Fruit fly (Drosophila melanogaster) whole organism, embryonic: Measurements from ENCODE around the gene Ccp84Aa.

Experiments
- Ada2b ChIP-seq: fragments of 200-800 bp; sonication (Bioruptor generic); IDR thresholded peaks from 2 replicates; pipeline ENCODE4 v1.3.6; 2022; ENCODE audit warnings: missing biosample characterization, missing genetic modification characterization
- CG11093 ChIP-seq: fragments of 200-800 bp; sonication (Bioruptor generic); IDR thresholded peaks from 3 replicates; pipeline ENCODE4 v1.3.6; 2022; ENCODE audit warnings: missing biosample characterization, missing genetic modification characterization
- CG11560 ChIP-seq: fragments of 200-800 bp; sonication (Bioruptor generic); IDR thresholded peaks from 3 replicates; pipeline ENCODE4 v1.3.6; 2022; ENCODE audit warnings: missing biosample characterization, missing genetic modification characterization
- CG12942 ChIP-seq: fragments of 200-800 bp; sonication (Bioruptor generic); optimal IDR thresholded peaks from 3 replicates; lab custom pipeline; 2016; ENCODE audit warnings: missing biosample characterization, missing genetic modification characterization
- CG13894 ChIP-seq: fragments of 200-800 bp; sonication (Bioruptor generic); optimal IDR thresholded peaks from 3 replicates; lab custom pipeline; 2018; ENCODE audit warnings: missing biosample characterization, mild to moderate bottlenecking, missing genetic modification characterization, moderate library complexity
- CG14667 ChIP-seq: fragments of 200-800 bp; sonication (Bioruptor generic); IDR thresholded peaks from 2 replicates; pipeline ENCODE4 v1.3.6; 2022; ENCODE audit warnings: missing biosample characterization, missing genetic modification characterization
- CG14965 ChIP-seq: fragments of 200-800 bp; sonication (Bioruptor generic); optimal IDR thresholded peaks from 2 replicates; lab custom pipeline; 2016; ENCODE audit warnings: missing biosample characterization, missing genetic modification characterization, borderline replicate concordance
- CG1603 ChIP-seq: fragments of 200-800 bp; sonication (Bioruptor generic); optimal IDR thresholded peaks from 2 replicates; lab custom pipeline; 2019; ENCODE audit warnings: missing biosample characterization, mild to moderate bottlenecking, missing genetic modification characterization, moderate library complexity
- CG16813 ChIP-seq: fragments of 200-800 bp; sonication (Bioruptor generic); IDR thresholded peaks from 3 replicates; pipeline ENCODE4 v1.3.6; 2022; ENCODE audit warnings: missing biosample characterization, missing genetic modification characterization; ENCODE audit not compliant: partially characterized antibody
- CG18011 ChIP-seq: fragments of 200-800 bp; sonication (Bioruptor generic); optimal IDR thresholded peaks from 2 replicates; lab custom pipeline; 2017; ENCODE audit warnings: missing biosample characterization, missing genetic modification characterization, mild to moderate bottlenecking, moderate library complexity, missing genotype
- CG3163 ChIP-seq: fragments of 200-800 bp; sonication (Bioruptor generic); optimal IDR thresholded peaks from 3 replicates; lab custom pipeline; 2016; ENCODE audit warnings: missing biosample characterization, missing genetic modification characterization
- CG3281 ChIP-seq: fragments of 200-800 bp; sonication (Bioruptor generic); optimal IDR thresholded peaks from 3 replicates; lab custom pipeline; 2017; ENCODE audit warnings: missing biosample characterization, mild to moderate bottlenecking, missing genetic modification characterization
- CG7357 ChIP-seq: fragments of 200-800 bp; sonication (Bioruptor generic); IDR thresholded peaks from 3 replicates; pipeline ENCODE4 v1.3.6; 2022; ENCODE audit warnings: missing biosample characterization, missing genetic modification characterization
- CG7745 ChIP-seq: fragments of 200-800 bp; sonication (Bioruptor generic); optimal IDR thresholded peaks from 2 replicates; lab custom pipeline; 2018; ENCODE audit warnings: missing biosample characterization, mild to moderate bottlenecking, missing genetic modification characterization, moderate library complexity
- CTCF ChIP-seq: fragments of 200-800 bp; sonication (Bioruptor generic); optimal IDR thresholded peaks from 2 replicates; lab custom pipeline; 2017; ENCODE audit warnings: missing biosample characterization, mild to moderate bottlenecking, missing genetic modification characterization, moderate library complexity
- Dad ChIP-seq: fragments of 200-800 bp; sonication (Bioruptor generic); optimal IDR thresholded peaks from 3 replicates; lab custom pipeline; 2016; ENCODE audit warnings: missing biosample characterization, missing genetic modification characterization
- Dek ChIP-seq: fragments of 200-800 bp; sonication (Bioruptor generic); optimal IDR thresholded peaks from 3 replicates; lab custom pipeline; 2019; ENCODE audit warnings: missing biosample characterization, mild to moderate bottlenecking, missing genetic modification characterization, moderate library complexity
- Dip3 ChIP-seq: fragments of 200-800 bp; sonication (Bioruptor generic); optimal IDR thresholded peaks from 3 replicates; lab custom pipeline; 2016; ENCODE audit warnings: missing biosample characterization, missing genetic modification characterization
- Ets65A ChIP-seq: fragments of 200-800 bp; sonication (Bioruptor generic); peaks from one replicate; lab custom pipeline; 2016; ENCODE audit warnings: missing biosample characterization, missing genetic modification characterization
- Fer3 ChIP-seq: fragments of 200-800 bp; sonication (Bioruptor generic); optimal IDR thresholded peaks from 2 replicates; lab custom pipeline; 2018; ENCODE audit warnings: missing biosample characterization, mild to moderate bottlenecking, missing genetic modification characterization, moderate library complexity
- H2.0 ChIP-seq: fragments of 200-800 bp; sonication (Bioruptor generic); IDR thresholded peaks from 2 replicates; pipeline ENCODE4 v1.3.6; 2022; ENCODE audit warnings: missing biosample characterization, missing genetic modification characterization
- HmgD ChIP-seq: fragments of 200-800 bp; sonication (Bioruptor generic); optimal IDR thresholded peaks from 3 replicates; lab custom pipeline; 2016; ENCODE audit warnings: missing biosample characterization, missing genetic modification characterization
- Lhr ChIP-seq: fragments of 200-800 bp; sonication (Bioruptor generic); optimal IDR thresholded peaks from 3 replicates; lab custom pipeline; 2017; ENCODE audit warnings: mild to moderate bottlenecking, missing biosample characterization, missing genetic modification reagents, missing genetic modification characterization
- Mrtf ChIP-seq: fragments of 200-800 bp; sonication (Bioruptor generic); IDR thresholded peaks from 3 replicates; pipeline ENCODE4 v1.3.6; 2022; ENCODE audit warnings: missing biosample characterization, missing genetic modification characterization
- Nf-YA ChIP-seq: fragments of 200-800 bp; sonication (Bioruptor generic); IDR thresholded peaks from 2 replicates; pipeline ENCODE4 v1.3.6; 2022; ENCODE audit warnings: missing biosample characterization, missing genetic modification characterization
- Nf-YC ChIP-seq: fragments of 200-800 bp; optimal IDR thresholded peaks from 3 replicates; lab custom pipeline; 2019; ENCODE audit warnings: missing biosample characterization, mild to moderate bottlenecking, missing genetic modification characterization, moderate library complexity
- Scr ChIP-seq: fragments of 200-800 bp; sonication (Bioruptor generic); IDR thresholded peaks from 2 replicates; pipeline ENCODE4 v1.3.6; 2022; ENCODE audit warnings: missing biosample characterization, missing genetic modification characterization; ENCODE audit not compliant: partially characterized antibody
- Sry-β ChIP-seq: fragments of 200-800 bp; sonication (Bioruptor generic); optimal IDR thresholded peaks from 2 replicates; lab custom pipeline; 2018; ENCODE audit warnings: missing biosample characterization, mild to moderate bottlenecking, missing genetic modification characterization, moderate library complexity
- Ssrp ChIP-seq: fragments of 200-800 bp; sonication (Bioruptor generic); optimal IDR thresholded peaks from 2 replicates; lab custom pipeline; 2018; ENCODE audit warnings: missing biosample characterization, mild to moderate bottlenecking, missing genetic modification characterization, moderate library complexity
- Trl ChIP-seq, 3 experiments: fragments of >200 bp in 2 of 3; fragments of 200-800 bp in 1 of 3; sonication (Bioruptor generic) in 1 of 3; optimal IDR thresholded peaks; 2 replicates in 1 of 3; 3 replicates in 2 of 3; lab custom pipeline; 2016 to 2017; ENCODE audit warnings: missing biosample characterization in 1 of 3, missing genetic modification characterization in 1 of 3
- Usf ChIP-seq: fragments of 200-800 bp; sonication (Bioruptor generic); optimal IDR thresholded peaks from 2 replicates; lab custom pipeline; 2017; ENCODE audit warnings: missing genotype, missing biosample characterization, missing genetic modification characterization
- al ChIP-seq: fragments of 200-800 bp; sonication (Bioruptor generic); IDR thresholded peaks from 2 replicates; pipeline ENCODE4 v1.3.6; 2022; ENCODE audit warnings: missing biosample characterization, missing genetic modification characterization
- ase ChIP-seq: fragments of 200-800 bp; sonication (Bioruptor generic); IDR thresholded peaks from 3 replicates; pipeline ENCODE4 v1.3.6; 2022; ENCODE audit warnings: missing biosample characterization, missing genetic modification characterization
- chm ChIP-seq: fragments of 200-800 bp; sonication (Bioruptor generic); IDR thresholded peaks from 2 replicates; pipeline ENCODE4 v1.3.6; 2022; ENCODE audit warnings: missing biosample characterization, missing genetic modification characterization
- da ChIP-seq: fragments of 200-800 bp; sonication (Bioruptor generic); optimal IDR thresholded peaks from 2 replicates; lab custom pipeline; 2016; ENCODE audit warnings: missing biosample characterization, missing genetic modification characterization
- eve ChIP-seq, 2 experiments: fragments of >200 bp; optimal IDR thresholded peaks; 2 replicates each; lab custom pipeline; 2017; ENCODE audit warnings: missing biosample characterization in 2 of 2, missing genetic modification characterization in 2 of 2
- gfzf ChIP-seq: fragments of 200-800 bp; sonication (Bioruptor generic); optimal IDR thresholded peaks from 2 replicates; lab custom pipeline; 2016; ENCODE audit warnings: missing biosample characterization, mild to moderate bottlenecking, missing genetic modification characterization, moderate library complexity
- hb ChIP-seq: fragments of 200-800 bp; sonication (Bioruptor generic); IDR thresholded peaks from 3 replicates; pipeline ENCODE4 v1.3.6; 2022; ENCODE audit warnings: missing biosample characterization, missing genetic modification characterization; ENCODE audit not compliant: partially characterized antibody
- insv ChIP-seq, 2 experiments: fragments of 200-800 bp; sonication (Bioruptor generic); optimal IDR thresholded peaks; 3 replicates each; lab custom pipeline; 2016 to 2018; ENCODE audit warnings: missing biosample characterization in 2 of 2, missing genetic modification characterization in 2 of 2
- jigr1 ChIP-seq: fragments of 200-800 bp; sonication (Bioruptor generic); IDR thresholded peaks from 3 replicates; pipeline ENCODE4 v1.3.6; 2022; ENCODE audit warnings: missing biosample characterization, missing genetic modification characterization
- knrl ChIP-seq: fragments of 200-800 bp; sonication (Bioruptor generic); IDR thresholded peaks from 3 replicates; pipeline ENCODE4 v1.3.6; 2022; ENCODE audit warnings: missing biosample characterization, missing genetic modification characterization; ENCODE audit not compliant: partially characterized antibody
- lmd ChIP-seq: fragments of 200-800 bp; sonication (Bioruptor generic); IDR thresholded peaks from 2 replicates; pipeline ENCODE4 v1.3.6; 2022; ENCODE audit warnings: missing biosample characterization, missing genetic modification characterization
- maf-S ChIP-seq: fragments of 200-800 bp; sonication (Bioruptor generic); optimal IDR thresholded peaks from 2 replicates; lab custom pipeline; 2016; ENCODE audit warnings: missing biosample characterization, missing genetic modification characterization
- prd ChIP-seq, 3 experiments: fragments of >200 bp in 2 of 3; fragments of 200-800 bp in 1 of 3; sonication (Bioruptor generic) in 1 of 3; optimal IDR thresholded peaks in 2 of 3; IDR thresholded peaks in 1 of 3; 2 replicates in 2 of 3; 3 replicates in 1 of 3; pipeline versions ENCODE4 v1.3.6 to Lab custom; 2017 to 2022; ENCODE audit warnings: missing biosample characterization in 1 of 3, missing genetic modification characterization in 1 of 3
- scrt ChIP-seq: fragments of 200-800 bp; sonication (Bioruptor generic); optimal IDR thresholded peaks from 2 replicates; lab custom pipeline; 2018; ENCODE audit warnings: missing biosample characterization, mild to moderate bottlenecking, missing genetic modification characterization, moderate library complexity
- sna ChIP-seq: fragments of 200-800 bp; sonication (Bioruptor generic); IDR thresholded peaks from 2 replicates; pipeline ENCODE4 v1.3.6; 2022; ENCODE audit warnings: missing biosample characterization, missing genetic modification characterization; ENCODE audit not compliant: partially characterized antibody
- stc ChIP-seq: fragments of 200-800 bp; sonication (Bioruptor generic); IDR thresholded peaks from 2 replicates; pipeline ENCODE4 v1.3.6; 2022; ENCODE audit warnings: missing biosample characterization, missing genetic modification characterization
- stwl ChIP-seq: fragments of 200-800 bp; sonication (Bioruptor generic); optimal IDR thresholded peaks from 3 replicates; lab custom pipeline; 2018; ENCODE audit warnings: missing biosample characterization, mild to moderate bottlenecking, missing genetic modification characterization, moderate library complexity
- tll ChIP-seq, 2 experiments: fragments of 200-800 bp in 1 of 2; fragments of >200 bp in 1 of 2; sonication (Bioruptor generic) in 1 of 2; optimal IDR thresholded peaks; 2 replicates each; lab custom pipeline; 2017 to 2019; ENCODE audit warnings: missing biosample characterization in 2 of 2, missing genetic modification characterization in 2 of 2, mild to moderate bottlenecking in 1 of 2, moderate library complexity in 1 of 2
- unc-4 ChIP-seq: fragments of 200-800 bp; sonication (Bioruptor generic); IDR thresholded peaks from 2 replicates; pipeline ENCODE4 v1.3.6; 2022; ENCODE audit warnings: missing biosample characterization, missing genetic modification characterization; ENCODE audit not compliant: partially characterized antibody
- vfl ChIP-seq: fragments of 200-800 bp; sonication (Bioruptor generic); optimal IDR thresholded peaks from 2 replicates; lab custom pipeline; 2016; ENCODE audit warnings: missing biosample characterization, missing genetic modification characterization

The Ccp84Aa gene

dm6 chr3R:6706327-6706726 lies 2.4 kb downstream of the Ccp84Aa start (continued):
- TF ChIP-seq Mrtf (GFP tag; lab: Robert Waterston, UW) (no peak), vfl (no peak), Ssrp (tag; lab: Kevin White, UChicago) (no peak), CG11093 (GFP tag; lab: Robert Waterston, UW) (no peak), CG13894 (tag; lab: Kevin White, UChicago) (no peak), insv (GFP tag; optimal IDR thresholded peaks at IDR 0.05; lab: Kevin White, UChicago) (peak in 1 of 2 experiments; percentile 5), Usf (GFP tag; lab: Kevin White, UChicago) (no peak), CTCF (GFP tag; lab: Kevin White, UChicago) (peak; percentile 82), unc-4 (GFP tag; lab: Robert Waterston, UW) (no peak), Ada2b (GFP tag; lab: Robert Waterston, UW) (no peak), Lhr (GFP tag; lab: Kevin White, UChicago) (peak; percentile 15), al (GFP tag; lab: Robert Waterston, UW) (no peak), CG14667 (GFP tag; lab: Robert Waterston, UW) (no peak), stwl (peak; percentile 92), Fer3 (tag; lab: Kevin White, UChicago) (no peak), Trl (optimal IDR thresholded peaks at IDR 0.05; lab: Kevin White, UChicago) (no peak), Trl (GFP tag; optimal IDR thresholded peaks at IDR 0.05; lab: Kevin White, UChicago) (no peak), scrt (GFP tag; lab: Kevin White, UChicago) (no peak), Scr (GFP tag; lab: Robert Waterston, UW) (no peak), CG7357 (GFP tag; lab: Robert Waterston, UW) (no peak), da (GFP tag; lab: Kevin White, UChicago) (no peak), chm (GFP tag; lab: Robert Waterston, UW) (no peak), sna (no peak), gfzf (GFP tag; lab: Kevin White, UChicago) (peak; percentile 6), CG18011 (GFP tag; lab: Kevin White, UChicago) (peak; percentile 86), H2.0 (GFP tag; lab: Robert Waterston, UW) (no peak), CG1603 (tag; lab: Kevin White, UChicago) (peak; percentile 23), CG3163 (GFP tag; lab: Kevin White, UChicago) (no peak), Dip3 (GFP tag; lab: Kevin White, UChicago) (no peak), maf-S (GFP tag; lab: Kevin White, UChicago) (no peak), CG14965 (no peak), Sry-β (GFP tag; lab: Kevin White, UChicago) (no peak), knrl (GFP tag; lab: Robert Waterston, UW) (peak; percentile 40), CG16813 (GFP tag; lab: Robert Waterston, UW) (peak; percentile 21; the same call in 1 of the 3 replicates), Ets65A (no peak), hb (GFP tag; lab: Robert Waterston, UW) (no peak)
- TF ChIP-seq, all 482 proteins: peak for 13

- TF ChIP-seq lmd (GFP tag; lab: Robert Waterston, UW) (no peak), CG11560 (tag; lab: Robert Waterston, UW) (no peak), tll (GFP tag; optimal IDR thresholded peaks at IDR 0.05; lab: Kevin White, UChicago) (no peak), Dek (tag; lab: Kevin White, UChicago) (peak; percentile 9), prd (optimal IDR thresholded peaks at IDR 0.05; lab: Kevin White, UChicago) (no peak), prd (GFP tag; IDR thresholded peaks at IDR 0.05; lab: Robert Waterston, UW) (no peak), Nf-YA (no peak), CG12942 (GFP tag; lab: Kevin White, UChicago) (no peak), Nf-YC (tag; lab: Kevin White, UChicago) (no peak), stc (GFP tag; lab: Robert Waterston, UW) (no peak), Dad (GFP tag; lab: Kevin White, UChicago) (no peak), CG7745 (tag; lab: Kevin White, UChicago) (no peak), ase (GFP tag; lab: Robert Waterston, UW) (no peak), eve (GFP tag; optimal IDR thresholded peaks at IDR 0.05; lab: Kevin White, UChicago) (no peak), jigr1 (GFP tag; lab: Robert Waterston, UW) (no peak), Ets65A (no peak), HmgD (peak; percentile 69), CG3281 (GFP tag; lab: Kevin White, UChicago) (no peak)
Measured at dm6 chr3R:6708858-6709257, 5.0 kb downstream of the Ccp84Aa start.
